Worm (Caenorhabditis elegans) whole organism, L4 larva: Measurements from ENCODE around the gene let-653.

Source experiments
- lin-39 ChIP-seq: fragments of 150-350 bp; optimal IDR thresholded peaks from 2 replicates; lab custom pipeline; 2014; ENCODE audit warnings: missing biosample characterization, missing genetic modification reagents, missing genetic modification characterization
- sdz-12 ChIP-seq: fragments of 200-800 bp; sonication (Bioruptor generic); optimal IDR thresholded peaks from 2 replicates; lab custom pipeline; 2018; ENCODE audit warnings: mild to moderate bottlenecking, missing genetic modification characterization, missing compliant biosample characterization
- ztf-11 ChIP-seq: fragments of 150-350 bp; optimal IDR thresholded peaks from 2 replicates; lab custom pipeline; 2014; ENCODE audit warnings: missing biosample characterization, missing genetic modification characterization

ce11 chrIV:11930572-11930971 is 45.2 kb downstream of the let-653 start, which contains the start of gene nhx-9:
- no peak for TF ChIP-seq ztf-11
- no peak for TF ChIP-seq sdz-12
- TF ChIP-seq lin-39, result no peak
